Worm (Caenorhabditis elegans): Measurements from ENCODE around the gene AH10.2.

DNA sequence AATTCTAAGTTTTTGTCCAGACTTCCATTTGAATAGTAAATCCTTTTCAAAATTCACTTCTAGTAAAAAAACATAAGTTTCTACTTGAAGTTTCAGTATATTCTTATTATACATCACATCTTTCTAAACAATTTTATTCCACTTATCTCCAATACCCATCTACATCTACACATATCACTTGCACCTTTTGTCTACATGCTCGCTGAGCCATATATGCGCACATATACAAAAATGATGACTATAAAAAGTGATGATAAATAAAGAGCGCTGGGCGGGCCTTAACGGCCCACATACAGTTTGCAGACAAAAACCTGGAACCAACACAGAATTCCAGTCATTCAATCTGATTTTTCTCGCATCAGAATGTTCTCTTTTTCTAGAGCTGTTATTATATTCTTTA lies at the start of gene AH10.2:
- TF ChIP-seq pbrm-1 (GFP tag; IDR thresholded peaks at IDR 0.05): no peak
- no peak for TF ChIP-seq ama-1 (optimal IDR thresholded peaks at IDR 0.05)
- no peak for TF ChIP-seq ama-1 (GFP tag; optimal IDR thresholded peaks at IDR 0.05)
- no peak for TF ChIP-seq him-1 (tag; optimal IDR thresholded peaks at IDR 0.05)
- no peak for TF ChIP-seq nfyb-1 (GFP tag; IDR thresholded peaks at IDR 0.05)
- no peak for TF ChIP-seq F33H1.4 (GFP tag; IDR thresholded peaks at IDR 0.05)
- no peak for TF ChIP-seq chd-7 (tag; optimal IDR thresholded peaks at IDR 0.05)
- TF ChIP-seq ztf-18 (tag; optimal IDR thresholded peaks at IDR 0.05): no peak
- TF ChIP-seq snpc-1.1 (tag; optimal IDR thresholded peaks at IDR 0.05; ENCODE audit: insufficient read depth): no peak
- no peak for TF ChIP-seq hsf-1 (GFP tag; IDR thresholded peaks at IDR 0.05)
- no peak for TF ChIP-seq dox-1 (GFP tag; IDR thresholded peaks at IDR 0.05)
- TF ChIP-seq mcd-1 (GFP tag; IDR thresholded peaks at IDR 0.05): no peak
